Worm (Caenorhabditis elegans): ENCODE measurements around the gene pid-5.

Gene pid-5

DNA sequence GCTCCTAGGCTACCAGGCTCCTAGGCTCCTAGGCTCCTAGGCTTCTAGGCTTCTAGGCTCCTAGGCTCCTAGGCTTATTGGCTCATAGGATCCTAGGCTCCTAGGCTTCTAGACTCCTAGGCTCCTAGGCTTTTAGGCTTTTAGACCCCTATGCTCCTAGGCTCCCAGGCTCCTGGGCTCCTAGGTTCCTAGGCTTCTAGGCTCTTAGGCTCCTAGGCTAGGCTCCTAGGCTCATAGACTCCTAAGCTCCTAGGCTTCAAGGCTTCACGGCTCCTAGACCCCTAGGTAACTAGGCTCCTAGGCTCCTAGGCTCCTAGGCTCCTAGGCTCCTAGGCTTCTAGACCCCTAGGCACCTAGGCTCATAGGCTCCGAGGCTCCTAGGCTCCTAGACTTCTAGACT lies 24.3 kb upstream of the pid-5 start:
- TF ChIP-seq flt-1 (GFP tag; IDR thresholded peaks at IDR 0.05) (no peak), tbx-37 (GFP tag; conservative IDR thresholded peaks at IDR 0.05) (no peak), F13C5.2 (tag; optimal IDR thresholded peaks at IDR 0.05) (no peak), ama-1 (optimal IDR thresholded peaks at IDR 0.05) (no peak), hmg-4 (GFP tag; optimal IDR thresholded peaks at IDR 0.05) (no peak), B0310.2 (tag; optimal IDR thresholded peaks at IDR 0.05) (no peak), tra-4 (tag; optimal IDR thresholded peaks at IDR 0.05) (no peak), hnd-1 (tag; optimal IDR thresholded peaks at IDR 0.05) (no peak), sea-1 (GFP tag; conservative IDR thresholded peaks at IDR 0.05) (no peak), tbx-11 (GFP tag; IDR thresholded peaks at IDR 0.05) (no peak), ceh-36 (tag; optimal IDR thresholded peaks at IDR 0.05) (no peak)

DNA sequence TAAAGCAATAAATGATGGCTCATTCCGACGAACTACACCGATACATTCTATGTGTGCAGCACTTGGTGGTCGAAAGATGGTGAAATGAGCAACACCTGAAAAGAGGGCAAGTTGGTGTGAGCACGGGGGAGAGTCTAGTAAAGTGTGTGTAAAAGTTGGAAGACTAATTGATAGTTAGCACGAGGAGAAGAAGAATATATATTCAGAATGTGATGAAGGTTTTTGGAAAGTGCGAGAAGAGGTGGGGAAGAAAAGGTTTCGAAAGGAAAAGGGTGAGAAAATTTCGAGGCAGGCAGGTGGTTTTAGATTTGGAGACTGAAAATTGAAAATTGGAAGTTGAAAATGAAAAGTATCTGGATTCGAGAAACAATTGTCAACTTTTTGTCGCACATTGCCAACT lies 23.5 kb upstream of the pid-5 start, which contains the start of gene Y45G5AM.6:
TSS of gene Y45G5AM.6 (minus strand) at position 101 of the 400 bp plus-strand sequence.
- TF ChIP-seq ceh-13 (GFP tag; optimal IDR thresholded peaks at IDR 0.05), result no peak
- no peak for TF ChIP-seq hmbx-1 (tag; optimal IDR thresholded peaks at IDR 0.05)
- no peak for TF ChIP-seq tbx-37 (GFP tag; conservative IDR thresholded peaks at IDR 0.05)
- TF ChIP-seq sea-1 (GFP tag; conservative IDR thresholded peaks at IDR 0.05), result no peak
- no peak for TF ChIP-seq ama-1 (optimal IDR thresholded peaks at IDR 0.05)
- no peak for TF ChIP-seq B0310.2 (tag; optimal IDR thresholded peaks at IDR 0.05)
- no peak for TF ChIP-seq aly-1 (tag; optimal IDR thresholded peaks at IDR 0.05)

DNA sequence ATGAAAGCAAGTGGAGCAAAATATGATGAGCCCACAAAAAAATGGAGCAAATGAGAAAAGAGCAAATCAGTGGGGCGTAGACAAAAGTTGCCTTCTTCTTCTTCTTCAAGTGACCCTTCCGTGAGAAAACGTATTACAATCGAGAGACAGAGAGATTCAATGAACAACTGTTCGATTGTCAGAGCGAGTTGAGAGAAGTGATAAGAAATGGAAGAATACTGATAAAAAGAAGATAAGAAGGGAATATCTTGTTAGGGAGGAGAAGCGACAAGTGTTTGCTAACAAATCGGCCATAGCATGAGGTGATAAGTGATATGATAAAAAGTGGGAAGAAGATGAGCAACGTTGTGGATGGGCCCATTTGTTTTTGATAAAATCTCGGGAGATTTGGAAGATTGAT lies 18.4 kb upstream of the pid-5 start:
- TF ChIP-seq ets-7 (tag; optimal IDR thresholded peaks at IDR 0.05), result no peak
- TF ChIP-seq tbx-11 (GFP tag; IDR thresholded peaks at IDR 0.05), result no peak
- no peak for TF ChIP-seq flt-1 (GFP tag; IDR thresholded peaks at IDR 0.05)
- no peak for TF ChIP-seq ama-1 (optimal IDR thresholded peaks at IDR 0.05)
- no peak for TF ChIP-seq scrt-1 (GFP tag; IDR thresholded peaks at IDR 0.05)

DNA sequence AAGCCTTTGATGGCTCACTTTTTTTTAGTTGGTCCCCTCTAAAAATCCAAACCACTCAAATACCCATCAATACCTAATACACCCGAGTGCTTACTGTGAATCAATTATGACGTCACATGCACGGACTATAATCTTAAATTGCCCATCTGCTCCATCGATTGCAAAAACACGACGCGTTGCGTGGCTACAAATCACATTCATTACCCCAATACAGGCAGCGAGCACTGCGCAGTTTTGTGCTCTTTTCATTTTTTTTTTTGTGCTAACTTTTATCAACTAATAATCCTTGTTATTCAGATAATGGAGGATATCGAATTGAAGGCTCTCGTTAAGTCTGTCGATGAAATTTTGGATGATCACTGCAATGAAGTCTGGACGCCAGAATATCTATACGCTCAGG lies 15.6 kb upstream of the pid-5 start, which contains the start of gene Y45G5AM.5:
TSS of gene Y45G5AM.5 (plus strand) at position 301 of the 400 bp plus-strand sequence.
- TF ChIP-seq pes-1 (GFP tag; IDR thresholded peaks at IDR 0.05), result no peak
- no peak for TF ChIP-seq F13C5.2 (tag; optimal IDR thresholded peaks at IDR 0.05)
- TF ChIP-seq tra-4 (tag; optimal IDR thresholded peaks at IDR 0.05), result no peak
- TF ChIP-seq flt-1 (GFP tag; IDR thresholded peaks at IDR 0.05), result no peak
- TF ChIP-seq ceh-13 (GFP tag; optimal IDR thresholded peaks at IDR 0.05), result no peak
- TF ChIP-seq aly-1 (tag; optimal IDR thresholded peaks at IDR 0.05), result no peak
- TF ChIP-seq ets-7 (tag; optimal IDR thresholded peaks at IDR 0.05), result no peak
- TF ChIP-seq hmbx-1 (tag; optimal IDR thresholded peaks at IDR 0.05), result no peak
- TF ChIP-seq scrt-1 (GFP tag; IDR thresholded peaks at IDR 0.05), result no peak
- no peak for TF ChIP-seq ceh-36 (tag; optimal IDR thresholded peaks at IDR 0.05)

DNA sequence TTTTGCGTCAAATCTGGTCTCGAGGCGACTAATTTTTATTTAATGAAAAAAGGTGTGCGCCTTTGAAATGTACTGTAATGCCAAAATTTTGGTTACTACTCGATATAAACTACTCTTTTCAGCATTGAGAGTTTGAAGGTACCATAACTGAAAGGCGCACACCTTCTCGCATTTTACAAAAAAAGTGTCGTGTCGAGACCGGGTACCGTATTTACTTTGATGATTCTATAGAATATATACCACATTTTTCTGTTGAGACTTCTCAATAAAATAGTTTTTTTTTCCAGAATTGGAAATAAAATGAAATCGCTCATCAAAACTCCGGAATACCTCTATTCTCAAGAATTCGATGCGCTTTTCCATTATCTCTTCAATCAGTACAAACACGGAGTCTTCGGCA lies 12.8 kb upstream of the pid-5 start, which contains the start of gene Y45G5AM.4:
TSS of gene Y45G5AM.4 (plus strand) at position 301 of the 400 bp plus-strand sequence.
- TF ChIP-seq sea-1 (GFP tag; conservative IDR thresholded peaks at IDR 0.05) (no peak), aly-1 (tag; optimal IDR thresholded peaks at IDR 0.05) (no peak), F13C5.2 (tag; optimal IDR thresholded peaks at IDR 0.05) (no peak), tra-4 (tag; optimal IDR thresholded peaks at IDR 0.05) (no peak), ceh-36 (tag; optimal IDR thresholded peaks at IDR 0.05) (no peak), hmg-4 (GFP tag; optimal IDR thresholded peaks at IDR 0.05) (no peak), scrt-1 (GFP tag; IDR thresholded peaks at IDR 0.05) (no peak), ceh-13 (GFP tag; optimal IDR thresholded peaks at IDR 0.05) (no peak), hnd-1 (tag; optimal IDR thresholded peaks at IDR 0.05) (no peak), tbx-11 (GFP tag; IDR thresholded peaks at IDR 0.05) (no peak), ama-1 (optimal IDR thresholded peaks at IDR 0.05) (no peak), flt-1 (GFP tag; IDR thresholded peaks at IDR 0.05) (no peak), hmbx-1 (tag; optimal IDR thresholded peaks at IDR 0.05) (no peak), pes-1 (GFP tag; IDR thresholded peaks at IDR 0.05) (no peak), ets-7 (tag; optimal IDR thresholded peaks at IDR 0.05) (no peak), B0310.2 (tag; optimal IDR thresholded peaks at IDR 0.05) (no peak), tbx-37 (GFP tag; conservative IDR thresholded peaks at IDR 0.05) (no peak)

DNA sequence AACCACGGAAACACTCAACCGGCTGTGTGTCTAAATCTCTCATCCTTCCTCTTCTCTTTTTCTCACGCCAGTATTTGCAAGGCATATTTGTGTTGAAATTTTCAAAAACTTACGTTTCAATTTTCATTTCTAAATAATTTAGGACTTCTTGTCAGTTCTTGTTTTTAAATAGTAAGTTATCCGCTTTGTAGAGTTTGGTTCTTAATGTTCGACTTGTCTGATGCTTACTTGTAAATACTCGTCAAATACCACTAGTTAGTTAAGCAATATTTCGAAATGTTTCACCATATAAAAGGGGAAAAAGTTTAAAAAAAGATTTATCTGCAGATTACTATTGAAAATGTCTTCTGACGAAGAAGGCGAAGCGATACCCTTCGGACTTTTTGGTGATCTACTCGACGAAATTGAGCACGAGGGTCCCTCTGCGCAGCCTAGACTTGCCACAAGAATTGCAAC lies 11.2 kb upstream of the pid-5 start, which contains the start of gene Y45G5AM.3:
TSS of gene Y45G5AM.3 (plus strand) at position 51 of the 456 bp plus-strand sequence.
- TF ChIP-seq F13C5.2 (tag; optimal IDR thresholded peaks at IDR 0.05) (no peak), hmbx-1 (tag; optimal IDR thresholded peaks at IDR 0.05) (no peak), aly-1 (tag; optimal IDR thresholded peaks at IDR 0.05) (no peak), scrt-1 (GFP tag; IDR thresholded peaks at IDR 0.05) (no peak), tbx-11 (GFP tag; IDR thresholded peaks at IDR 0.05) (no peak), B0310.2 (tag; optimal IDR thresholded peaks at IDR 0.05) (no peak), tbx-37 (GFP tag; conservative IDR thresholded peaks at IDR 0.05) (no peak), ceh-36 (tag; optimal IDR thresholded peaks at IDR 0.05) (no peak), tra-4 (tag; optimal IDR thresholded peaks at IDR 0.05) (no peak), ceh-13 (GFP tag; optimal IDR thresholded peaks at IDR 0.05) (no peak), pes-1 (GFP tag; IDR thresholded peaks at IDR 0.05) (no peak), hnd-1 (tag; optimal IDR thresholded peaks at IDR 0.05) (no peak), hmg-4 (GFP tag; optimal IDR thresholded peaks at IDR 0.05) (no peak), ama-1 (optimal IDR thresholded peaks at IDR 0.05) (no peak)

DNA sequence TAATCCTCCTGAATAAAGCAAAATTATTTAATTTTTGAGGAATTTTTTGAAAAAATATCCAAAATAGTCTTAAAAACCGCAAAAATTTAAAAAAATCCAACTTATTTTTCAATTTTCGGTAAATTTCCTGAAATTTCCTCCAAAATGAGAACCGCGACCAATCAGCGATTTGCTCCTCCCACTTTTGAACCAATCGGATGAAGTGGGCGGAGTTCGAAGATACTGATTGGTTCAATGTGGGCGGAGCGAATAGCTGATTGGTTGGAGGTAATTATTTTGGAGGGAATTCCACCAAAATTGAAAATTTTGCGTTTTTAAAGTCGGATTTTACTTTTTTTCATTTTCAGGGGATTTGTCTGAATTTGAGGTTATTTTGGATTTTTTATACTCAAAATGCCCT lies 7.6 kb upstream of the pid-5 start:
- TF ChIP-seq scrt-1 (GFP tag; IDR thresholded peaks at IDR 0.05) (no peak), ceh-36 (tag; optimal IDR thresholded peaks at IDR 0.05) (no peak), ama-1 (optimal IDR thresholded peaks at IDR 0.05) (no peak), tra-4 (tag; optimal IDR thresholded peaks at IDR 0.05) (no peak), ceh-13 (GFP tag; optimal IDR thresholded peaks at IDR 0.05) (no peak), tbx-37 (GFP tag; conservative IDR thresholded peaks at IDR 0.05) (no peak), flt-1 (GFP tag; IDR thresholded peaks at IDR 0.05) (no peak), pes-1 (GFP tag; IDR thresholded peaks at IDR 0.05) (no peak), hmbx-1 (tag; optimal IDR thresholded peaks at IDR 0.05) (no peak), ets-7 (tag; optimal IDR thresholded peaks at IDR 0.05) (no peak), tbx-11 (GFP tag; IDR thresholded peaks at IDR 0.05) (no peak), hnd-1 (tag; optimal IDR thresholded peaks at IDR 0.05) (no peak), sea-1 (GFP tag; conservative IDR thresholded peaks at IDR 0.05) (no peak), aly-1 (tag; optimal IDR thresholded peaks at IDR 0.05) (no peak), B0310.2 (tag; optimal IDR thresholded peaks at IDR 0.05) (no peak), F13C5.2 (tag; optimal IDR thresholded peaks at IDR 0.05) (no peak), hmg-4 (GFP tag; optimal IDR thresholded peaks at IDR 0.05) (no peak)
